Fruit fly (Drosophila melanogaster) whole organism, embryonic: ENCODE measurements around the gene Zif.

ENCODE experiments used
- Asciz ChIP-seq: fragments of 200-800 bp; sonication (Bioruptor generic); optimal IDR thresholded peaks from 2 replicates; lab custom pipeline; 2017; ENCODE audit warnings: missing biosample characterization, mild to moderate bottlenecking, missing genetic modification characterization, missing genetic modification reagents
- CG10274 ChIP-seq: fragments of 200-800 bp; sonication (Bioruptor generic); optimal IDR thresholded peaks from 3 replicates; lab custom pipeline; 2017; ENCODE audit warnings: missing biosample characterization, mild to moderate bottlenecking, missing genetic modification characterization
- CG1233 ChIP-seq: fragments of 200-800 bp; sonication (Bioruptor generic); optimal IDR thresholded peaks from 4 replicates; lab custom pipeline; 2018; ENCODE audit warnings: missing biosample characterization, mild to moderate bottlenecking, missing genetic modification characterization
- CG12391 ChIP-seq: fragments of 200-800 bp; sonication (Bioruptor generic); optimal IDR thresholded peaks from 3 replicates; lab custom pipeline; 2018; ENCODE audit warnings: missing biosample characterization, mild to moderate bottlenecking, missing genetic modification characterization, moderate library complexity
- CG12942 ChIP-seq: fragments of 200-800 bp; sonication (Bioruptor generic); optimal IDR thresholded peaks from 3 replicates; lab custom pipeline; 2016; ENCODE audit warnings: missing biosample characterization, missing genetic modification characterization
- CG13296 ChIP-seq: fragments of 200-800 bp; sonication (Bioruptor generic); optimal IDR thresholded peaks from 3 replicates; lab custom pipeline; 2018; ENCODE audit warnings: missing biosample characterization, mild to moderate bottlenecking, missing genetic modification characterization
- CG14050 ChIP-seq: fragments of 200-800 bp; sonication (Bioruptor generic); IDR thresholded peaks from 3 replicates; pipeline ENCODE4 v1.3.6; 2022; ENCODE audit warnings: missing biosample characterization, missing genetic modification characterization
- CG14710 ChIP-seq: fragments of 200-800 bp; sonication (Bioruptor generic); optimal IDR thresholded peaks from 3 replicates; lab custom pipeline; 2019; ENCODE audit warnings: missing biosample characterization, mild to moderate bottlenecking, missing genetic modification characterization, moderate library complexity
- CG14860 ChIP-seq: fragments of 200-800 bp; sonication (Bioruptor generic); IDR thresholded peaks from 3 replicates; pipeline ENCODE4 v1.3.6; 2022; ENCODE audit warnings: missing biosample characterization, missing genetic modification characterization; ENCODE audit not compliant: partially characterized antibody
- CG15011 ChIP-seq: fragments of 200-800 bp; sonication (Bioruptor generic); optimal IDR thresholded peaks from 3 replicates; lab custom pipeline; 2018; ENCODE audit warnings: missing biosample characterization, mild to moderate bottlenecking, missing genetic modification characterization
- CG17359 ChIP-seq: fragments of 200-800 bp; sonication (Bioruptor generic); optimal IDR thresholded peaks from 3 replicates; lab custom pipeline; 2018; ENCODE audit warnings: missing biosample characterization, mild to moderate bottlenecking, missing genetic modification characterization, moderate library complexity
- CG17361 ChIP-seq: fragments of 200-800 bp; sonication (Bioruptor generic); IDR thresholded peaks from 3 replicates; pipeline ENCODE4 v1.3.6; 2022; ENCODE audit warnings: missing biosample characterization, missing genetic modification characterization
- CG2199 ChIP-seq: fragments of 200-800 bp; sonication (Bioruptor generic); IDR thresholded peaks from 3 replicates; pipeline ENCODE4 v1.3.6; 2022; ENCODE audit warnings: missing biosample characterization, missing genetic modification characterization
- CG2712 ChIP-seq: fragments of 200-800 bp; optimal IDR thresholded peaks from 3 replicates; lab custom pipeline; 2019; ENCODE audit warnings: missing biosample characterization, mild to moderate bottlenecking, missing genetic modification characterization, moderate library complexity
- CG2889 ChIP-seq: fragments of 200-800 bp; sonication (Bioruptor generic); IDR thresholded peaks from 3 replicates; pipeline ENCODE4 v1.3.6; 2022; ENCODE audit warnings: missing biosample characterization, missing genetic modification characterization
- CG33557 ChIP-seq: fragments of 200-800 bp; sonication (Bioruptor generic); optimal IDR thresholded peaks from 2 replicates; lab custom pipeline; 2019; ENCODE audit warnings: missing biosample characterization, mild to moderate bottlenecking, missing genetic modification characterization, moderate library complexity
- CG3995 ChIP-seq: fragments of 200-800 bp; sonication (Bioruptor generic); optimal IDR thresholded peaks from 3 replicates; lab custom pipeline; 2016; ENCODE audit warnings: missing biosample characterization, missing genetic modification characterization
- CG4424 ChIP-seq: fragments of 200-800 bp; sonication (Bioruptor generic); optimal IDR thresholded peaks from 3 replicates; lab custom pipeline; 2016; ENCODE audit warnings: missing biosample characterization, missing genetic modification characterization
- CG5245 ChIP-seq: fragments of 200-800 bp; sonication (Bioruptor generic); optimal IDR thresholded peaks from 3 replicates; lab custom pipeline; 2016; ENCODE audit warnings: missing biosample characterization, missing genetic modification characterization
- CG6683 ChIP-seq: fragments of 200-800 bp; sonication (Bioruptor generic); optimal IDR thresholded peaks from 2 replicates; lab custom pipeline; 2017; ENCODE audit warnings: missing biosample characterization, mild to moderate bottlenecking, missing genetic modification characterization, missing genetic modification reagents
- CG7745 ChIP-seq: fragments of 200-800 bp; sonication (Bioruptor generic); optimal IDR thresholded peaks from 2 replicates; lab custom pipeline; 2018; ENCODE audit warnings: missing biosample characterization, mild to moderate bottlenecking, missing genetic modification characterization, moderate library complexity
- CG9609 ChIP-seq: fragments of 200-800 bp; sonication (Bioruptor generic); optimal IDR thresholded peaks from 3 replicates; lab custom pipeline; 2016; ENCODE audit warnings: missing biosample characterization, missing genetic modification characterization
- CG9817 ChIP-seq: fragments of 200-800 bp; sonication (Bioruptor generic); optimal IDR thresholded peaks from 2 replicates; lab custom pipeline; 2018; ENCODE audit warnings: missing biosample characterization, mild to moderate bottlenecking, missing genetic modification characterization, moderate library complexity
- D ChIP-seq, 2 experiments: fragments of 200-800 bp in 1 of 2; fragments of >200 bp in 1 of 2; sonication (Bioruptor generic) in 1 of 2; optimal IDR thresholded peaks; 2 replicates in 1 of 2; 3 replicates in 1 of 2; lab custom pipeline; 2017; ENCODE audit warnings: mild to moderate bottlenecking in 1 of 2, missing biosample characterization in 1 of 2, missing genetic modification characterization in 1 of 2, missing genetic modification reagents in 1 of 2
- Dp ChIP-seq: fragments of 200-800 bp; sonication (Bioruptor generic); optimal IDR thresholded peaks from 2 replicates; lab custom pipeline; 2018; ENCODE audit warnings: missing biosample characterization, mild to moderate bottlenecking, missing genetic modification characterization, moderate library complexity
- Dref ChIP-seq: fragments of 200-800 bp; sonication (Bioruptor generic); IDR thresholded peaks from 2 replicates; pipeline ENCODE4 v1.3.6; 2022; ENCODE audit warnings: missing biosample characterization, missing genetic modification characterization
- Drgx ChIP-seq: fragments of 200-800 bp; sonication (Bioruptor generic); IDR thresholded peaks from 2 replicates; pipeline ENCODE4 v1.3.6; 2022; ENCODE audit warnings: missing biosample characterization, missing genetic modification characterization
- Ets97D ChIP-seq: fragments of 200-800 bp; sonication (Bioruptor generic); optimal IDR thresholded peaks from 3 replicates; lab custom pipeline; 2016; ENCODE audit warnings: missing biosample characterization, missing genetic modification characterization
- Hand ChIP-seq: fragments of 200-800 bp; sonication (Bioruptor generic); optimal IDR thresholded peaks from 2 replicates; lab custom pipeline; 2017; ENCODE audit warnings: mild to moderate bottlenecking, missing biosample characterization, missing genetic modification reagents, missing genetic modification characterization
- Med ChIP-seq: fragments of 200-800 bp; sonication (Bioruptor generic); peaks from one replicate; lab custom pipeline; 2016; ENCODE audit warnings: missing biosample characterization, missing genetic modification characterization, mild to moderate bottlenecking, inconsistent platforms, moderate library complexity
- NfI ChIP-seq: fragments of 200-800 bp; sonication (Bioruptor generic); optimal IDR thresholded peaks from 3 replicates; lab custom pipeline; 2018; ENCODE audit warnings: missing biosample characterization, mild to moderate bottlenecking, missing genetic modification characterization, moderate library complexity
- Ptx1 ChIP-seq: fragments of 200-800 bp; sonication (Bioruptor generic); IDR thresholded peaks from 2 replicates; pipeline ENCODE4 v1.3.6; 2022; ENCODE audit warnings: missing biosample characterization, missing genetic modification characterization
- Scr ChIP-seq: fragments of 200-800 bp; sonication (Bioruptor generic); IDR thresholded peaks from 2 replicates; pipeline ENCODE4 v1.3.6; 2022; ENCODE audit warnings: missing biosample characterization, missing genetic modification characterization; ENCODE audit not compliant: partially characterized antibody
- ap ChIP-seq: fragments of 200-800 bp; sonication (Bioruptor generic); IDR thresholded peaks from 2 replicates; pipeline ENCODE4 v1.3.6; 2022; ENCODE audit warnings: missing biosample characterization, missing genetic modification characterization
- ara ChIP-seq: fragments of 200-800 bp; sonication (Bioruptor generic); IDR thresholded peaks from 2 replicates; pipeline ENCODE4 v1.3.6; 2022; ENCODE audit warnings: missing biosample characterization, missing genetic modification characterization
- bab2 ChIP-seq: fragments of 200-800 bp; sonication (Bioruptor generic); optimal IDR thresholded peaks from 2 replicates; lab custom pipeline; 2016; ENCODE audit warnings: missing biosample characterization, missing genetic modification characterization
- bowl ChIP-seq: fragments of 200-800 bp; sonication (Bioruptor generic); IDR thresholded peaks from 2 replicates; pipeline ENCODE4 v1.3.6; 2022; ENCODE audit warnings: missing biosample characterization, missing genetic modification characterization
- chm ChIP-seq: fragments of 200-800 bp; sonication (Bioruptor generic); IDR thresholded peaks from 2 replicates; pipeline ENCODE4 v1.3.6; 2022; ENCODE audit warnings: missing biosample characterization, missing genetic modification characterization
- crc ChIP-seq: fragments of 200-800 bp; sonication (Bioruptor generic); optimal IDR thresholded peaks from 2 replicates; lab custom pipeline; 2016; ENCODE audit warnings: missing biosample characterization, missing genetic modification characterization
- crp ChIP-seq, 2 experiments: fragments of 200-800 bp; sonication (Bioruptor generic); optimal IDR thresholded peaks; 2 replicates in 1 of 2; 3 replicates in 1 of 2; lab custom pipeline; 2017; ENCODE audit warnings: missing biosample characterization in 2 of 2, missing genetic modification characterization in 2 of 2, mild to moderate bottlenecking in 1 of 2, moderate library complexity in 1 of 2
- dimm ChIP-seq: fragments of 200-800 bp; sonication (Bioruptor generic); IDR thresholded peaks from 2 replicates; pipeline ENCODE4 v1.3.6; 2022; ENCODE audit warnings: missing biosample characterization, missing genetic modification characterization
- disco-r ChIP-seq: fragments of 200-800 bp; sonication (Bioruptor generic); optimal IDR thresholded peaks from 2 replicates; lab custom pipeline; 2016; ENCODE audit warnings: missing biosample characterization, missing genetic modification characterization
- gce ChIP-seq: fragments of 200-800 bp; sonication (Bioruptor generic); IDR thresholded peaks from 3 replicates; pipeline ENCODE4 v1.3.6; 2022; ENCODE audit warnings: missing biosample characterization, missing genetic modification characterization
- gcm2 ChIP-seq: fragments of 200-800 bp; sonication (Bioruptor generic); optimal IDR thresholded peaks from 2 replicates; lab custom pipeline; 2016; ENCODE audit warnings: missing biosample characterization, missing genetic modification characterization
- gsb ChIP-seq: fragments of 200-800 bp; sonication (Bioruptor generic); IDR thresholded peaks from 2 replicates; pipeline ENCODE4 v1.3.6; 2022; ENCODE audit warnings: missing biosample characterization, missing genetic modification characterization
- jigr1 ChIP-seq: fragments of 200-800 bp; sonication (Bioruptor generic); IDR thresholded peaks from 3 replicates; pipeline ENCODE4 v1.3.6; 2022; ENCODE audit warnings: missing biosample characterization, missing genetic modification characterization
- lov ChIP-seq, 2 experiments: fragments of 200-800 bp in 1 of 2; fragments of >200 bp in 1 of 2; sonication (Bioruptor generic) in 1 of 2; IDR thresholded peaks in 1 of 2; optimal IDR thresholded peaks in 1 of 2; 2 replicates in 1 of 2; 3 replicates in 1 of 2; pipeline versions ENCODE4 v1.3.6 to Lab custom; 2017 to 2022; ENCODE audit warnings: missing biosample characterization in 1 of 2, missing genetic modification characterization in 1 of 2
- twi ChIP-seq: fragments of 200-800 bp; optimal IDR thresholded peaks from 2 replicates; lab custom pipeline; 2019; ENCODE audit warnings: missing biosample characterization, mild to moderate bottlenecking, missing genetic modification characterization, moderate library complexity
- z ChIP-seq: fragments of 200-800 bp; sonication (Bioruptor generic); IDR thresholded peaks from 3 replicates; pipeline ENCODE4 v1.3.6; 2022; ENCODE audit warnings: missing biosample characterization, missing genetic modification characterization
- zen2 ChIP-seq: fragments of 200-800 bp; sonication (Bioruptor generic); IDR thresholded peaks from 3 replicates; pipeline ENCODE4 v1.3.6; 2022; ENCODE audit warnings: missing biosample characterization, missing genetic modification characterization; ENCODE audit not compliant: partially characterized antibody

Zif gene

DNA sequence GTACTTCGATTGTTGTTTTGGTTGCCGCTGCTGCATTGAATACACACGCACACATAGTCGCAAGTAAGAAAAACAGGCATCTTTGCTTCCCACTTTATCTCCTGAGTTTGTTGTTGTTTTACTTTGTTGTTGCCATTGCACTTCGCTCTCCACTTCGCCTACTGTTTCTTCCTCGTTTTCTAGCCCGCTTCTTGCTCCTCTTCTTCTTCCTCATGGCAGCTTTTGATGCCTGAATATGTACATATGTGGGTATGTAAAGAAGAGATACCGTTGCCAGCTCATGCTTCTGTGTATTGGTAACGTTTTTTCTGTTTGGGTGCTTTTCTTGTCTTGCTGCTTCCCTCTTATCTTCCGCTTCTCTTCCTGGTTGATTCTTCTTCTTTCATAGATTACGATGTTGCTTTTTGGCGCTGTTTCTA, 47.7 kb upstream of the Zif start (continued):
- TF ChIP-seq CG12391 (tag; lab: Kevin White, UChicago) (no peak), Asciz (GFP tag; lab: Kevin White, UChicago) (no peak), twi (tag; lab: Kevin White, UChicago) (peak; percentile 18), CG13296 (no peak), gce (0 out of 3 replicates have a peak, but pooled peaks have one; percentile 29), CG12942 (GFP tag; lab: Kevin White, UChicago) (no peak), CG1233 (GFP tag; lab: Kevin White, UChicago) (no peak), Dref (no peak), NfI (no peak), gsb (no peak), lov (optimal IDR thresholded peaks at IDR 0.05; lab: Kevin White, UChicago) (no peak), lov (GFP tag; IDR thresholded peaks at IDR 0.05; lab: Robert Waterston, UW) (0 out of 3 replicates have a peak, but pooled peaks have one; percentile 59), CG17361 (no peak), CG2889 (GFP tag; lab: Robert Waterston, UW) (no peak), CG4424 (no peak), CG2199 (GFP tag; lab: Robert Waterston, UW) (peak; percentile 66; the same call in 1 of the 3 replicates), CG5245 (GFP tag; lab: Kevin White, UChicago) (no peak), CG14710 (no peak), CG14860 (GFP tag; lab: Robert Waterston, UW) (no peak), dimm (no peak), CG6683 (GFP tag; lab: Kevin White, UChicago) (no peak), crc (GFP tag; lab: Kevin White, UChicago) (no peak), gcm2 (GFP tag; lab: Kevin White, UChicago) (no peak), CG9817 (tag; lab: Kevin White, UChicago) (no peak), Dp (no peak), CG7745 (tag; lab: Kevin White, UChicago) (peak; percentile 23), Scr (GFP tag; lab: Robert Waterston, UW) (no peak), chm (GFP tag; lab: Robert Waterston, UW) (peak; percentile 77; the same call in 1 of the 2 replicates), CG9609 (GFP tag; lab: Kevin White, UChicago) (no peak), D (optimal IDR thresholded peaks at IDR 0.05; lab: Kevin White, UChicago) (peak; percentile 0), D (GFP tag; optimal IDR thresholded peaks at IDR 0.05; lab: Kevin White, UChicago) (no peak), CG33557 (GFP tag; lab: Kevin White, UChicago) (peak; percentile 58), Drgx (GFP tag; lab: Robert Waterston, UW) (no peak; the same call in 1 of the 2 replicates), crp (GFP tag; optimal IDR thresholded peaks at IDR 0.05; lab: Kevin White, UChicago) (no peak), CG17359 (no peak), Hand (GFP tag; lab: Kevin White, UChicago) (no peak), CG2712 (tag; lab: Kevin White, UChicago) (peak; percentile 13), disco-r (GFP tag; lab: Kevin White, UChicago) (no peak), zen2 (GFP tag; lab: Robert Waterston, UW) (no peak), z (GFP tag; lab: Robert Waterston, UW) (0 out of 3 replicates have a peak, but pooled peaks have one; percentile 27), bab2 (GFP tag; lab: Kevin White, UChicago) (no peak), CG3995 (no peak), ap (GFP tag; lab: Robert Waterston, UW) (no peak), CG10274 (GFP tag; lab: Kevin White, UChicago) (no peak), Ptx1 (GFP tag; lab: Robert Waterston, UW) (no peak), Med (GFP tag; lab: Kevin White, UChicago) (peak; percentile 26), bowl (no peak), Ets97D (GFP tag; lab: Kevin White, UChicago) (no peak), CG15011 (GFP tag; lab: Kevin White, UChicago) (no peak), jigr1 (GFP tag; lab: Robert Waterston, UW) (no peak), ara (no peak), CG14050 (GFP tag; lab: Robert Waterston, UW) (no peak)
